Fruit fly (Drosophila melanogaster) whole organism, embryonic: ENCODE measurements around the gene CG8289.

Source experiments
- CG1529 ChIP-seq: fragments of 200-800 bp; sonication (Bioruptor generic); optimal IDR thresholded peaks from 3 replicates; lab custom pipeline; 2018; ENCODE audit warnings: missing biosample characterization, missing genetic modification characterization
- CG17612 ChIP-seq: fragments of 200-800 bp; sonication (Bioruptor generic); IDR thresholded peaks from 2 replicates; pipeline ENCODE4 v1.3.6; 2022; ENCODE audit warnings: missing biosample characterization, missing genetic modification characterization
- CG34224 ChIP-seq: fragments of 200-800 bp; sonication (Bioruptor generic); IDR thresholded peaks from 3 replicates; pipeline ENCODE4 v1.3.6; 2022; ENCODE audit warnings: missing biosample characterization, missing genetic modification characterization; ENCODE audit not compliant: partially characterized antibody
- CG7963 ChIP-seq: fragments of 200-800 bp; sonication (Bioruptor generic); IDR thresholded peaks from 3 replicates; pipeline ENCODE4 v1.3.6; 2022; ENCODE audit warnings: missing biosample characterization, missing genetic modification characterization; ENCODE audit not compliant: partially characterized antibody
- CG7987 ChIP-seq: fragments of 200-800 bp; sonication (Bioruptor generic); optimal IDR thresholded peaks from 2 replicates; lab custom pipeline; 2018; ENCODE audit warnings: missing biosample characterization, mild to moderate bottlenecking, missing genetic modification characterization, moderate library complexity
- Sin3A ChIP-seq: fragments of >200 bp; optimal IDR thresholded peaks from 2 replicates; lab custom pipeline; 2018
- Tbp ChIP-seq: fragments of >200 bp; optimal IDR thresholded peaks from 2 replicates; lab custom pipeline; 2018; ENCODE audit warnings: missing biosample characterization, missing genetic modification characterization
- ara ChIP-seq: fragments of 200-800 bp; sonication (Bioruptor generic); IDR thresholded peaks from 2 replicates; pipeline ENCODE4 v1.3.6; 2022; ENCODE audit warnings: missing biosample characterization, missing genetic modification characterization
- psq ChIP-seq: fragments of 200-800 bp; sonication (Bioruptor generic); optimal IDR thresholded peaks from 2 replicates; lab custom pipeline; 2017; ENCODE audit warnings: missing biosample characterization, missing genetic modification characterization
- tll ChIP-seq, 2 experiments: fragments of 200-800 bp in 1 of 2; fragments of >200 bp in 1 of 2; sonication (Bioruptor generic) in 1 of 2; optimal IDR thresholded peaks; 2 replicates each; lab custom pipeline; 2017 to 2019; ENCODE audit warnings: missing biosample characterization in 2 of 2, missing genetic modification characterization in 2 of 2, mild to moderate bottlenecking in 1 of 2, moderate library complexity in 1 of 2

DNA sequence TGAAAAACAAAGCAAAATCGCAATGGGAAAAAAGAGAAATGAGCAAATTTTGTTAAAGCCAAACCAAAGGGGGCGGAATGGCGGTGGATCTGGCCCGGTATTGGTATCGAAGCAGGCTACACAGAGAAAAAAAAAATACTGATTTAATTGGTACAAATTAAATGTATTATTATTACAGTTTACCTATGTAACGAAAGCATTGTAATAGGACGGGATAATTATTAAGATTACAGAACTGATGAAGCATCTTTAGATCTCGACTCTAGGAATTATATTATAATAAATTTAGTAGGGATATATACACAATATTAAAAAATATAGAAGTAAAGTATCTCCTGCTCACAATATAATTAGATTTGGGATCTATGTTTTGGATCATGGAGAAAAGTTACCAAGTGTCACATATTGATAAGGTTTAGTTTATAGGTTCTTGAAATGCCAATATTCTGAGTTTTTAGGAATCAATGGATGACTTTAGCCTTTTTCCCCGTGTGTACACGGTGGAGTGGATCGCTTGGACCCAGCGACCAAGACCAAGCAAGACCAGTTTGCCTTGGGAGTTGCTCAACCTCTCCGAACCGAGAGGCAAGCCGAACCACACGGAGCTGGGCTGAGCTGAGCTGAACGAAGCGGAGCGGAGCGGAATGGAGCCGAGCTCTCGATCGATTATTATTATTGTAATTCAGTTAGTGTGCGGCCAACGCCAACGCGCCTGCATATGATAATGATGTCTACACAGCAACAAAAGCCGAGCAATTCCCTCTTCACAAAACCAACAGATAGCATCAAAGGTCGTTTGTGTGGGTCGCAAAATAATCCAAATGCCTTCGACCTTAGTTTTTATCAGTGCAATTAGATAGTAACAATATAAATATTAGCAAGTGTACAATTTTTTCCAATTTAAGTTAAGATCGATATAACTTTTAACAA is 44.1 kb upstream of the CG8289 start:
- TF ChIP-seq CG7987 (GFP tag; lab: Kevin White, UChicago) (no peak), tll (GFP tag; optimal IDR thresholded peaks at IDR 0.05; lab: Kevin White, UChicago) (no peak), CG17612 (GFP tag; lab: Robert Waterston, UW) (no peak), CG1529 (GFP tag; lab: Kevin White, UChicago) (no peak), CG34224 (GFP tag; lab: Robert Waterston, UW) (no peak), ara (no peak), psq (GFP tag; lab: Kevin White, UChicago) (no peak), CG7963 (GFP tag; lab: Robert Waterston, UW) (no peak), Sin3A (no peak), Tbp (GFP tag; lab: Kevin White, UChicago) (no peak)
